Fruit fly (Drosophila melanogaster) whole organism, embryonic: ENCODE data around the gene CG2889.

Source experiments
- Abd-B ChIP-seq: fragments of 200-800 bp; sonication (Bioruptor generic); optimal IDR thresholded peaks from 2 replicates; lab custom pipeline; 2018; ENCODE audit warnings: missing biosample characterization, mild to moderate bottlenecking, missing genetic modification characterization, moderate library complexity
- Atf-2 ChIP-seq: fragments of 200-800 bp; sonication (Bioruptor generic); optimal IDR thresholded peaks from 2 replicates; lab custom pipeline; 2016; ENCODE audit warnings: missing biosample characterization, missing genetic modification characterization
- Blimp-1 ChIP-seq: fragments of 200-800 bp; sonication (Bioruptor generic); optimal IDR thresholded peaks from 3 replicates; lab custom pipeline; 2018; ENCODE audit warnings: missing biosample characterization, missing genetic modification characterization, mild to moderate bottlenecking, moderate library complexity, missing genetic modification reagents
- C15 ChIP-seq: fragments of 200-800 bp; sonication (Bioruptor generic); IDR thresholded peaks from 3 replicates; pipeline ENCODE4 v1.3.6; 2022; ENCODE audit warnings: missing biosample characterization, missing genetic modification characterization
- CG10321 ChIP-seq: fragments of 200-800 bp; sonication (Bioruptor generic); IDR thresholded peaks from 2 replicates; pipeline ENCODE4 v1.3.6; 2022; ENCODE audit warnings: missing biosample characterization, missing genetic modification characterization
- CG10462 ChIP-seq: fragments of 200-800 bp; sonication (Bioruptor generic); optimal IDR thresholded peaks from 2 replicates; lab custom pipeline; 2016; ENCODE audit warnings: missing biosample characterization, missing genetic modification characterization
- CG12299 ChIP-seq: fragments of 200-800 bp; sonication (Bioruptor generic); optimal IDR thresholded peaks from 2 replicates; lab custom pipeline; 2018; ENCODE audit warnings: missing biosample characterization, mild to moderate bottlenecking, missing genetic modification characterization
- CG1603 ChIP-seq: fragments of 200-800 bp; sonication (Bioruptor generic); optimal IDR thresholded peaks from 2 replicates; lab custom pipeline; 2019; ENCODE audit warnings: missing biosample characterization, mild to moderate bottlenecking, missing genetic modification characterization, moderate library complexity
- CG2116 ChIP-seq: fragments of 200-800 bp; sonication (Bioruptor generic); optimal IDR thresholded peaks from 3 replicates; lab custom pipeline; 2018; ENCODE audit warnings: missing biosample characterization, mild to moderate bottlenecking, missing genetic modification characterization
- CG2712 ChIP-seq: fragments of 200-800 bp; optimal IDR thresholded peaks from 3 replicates; lab custom pipeline; 2019; ENCODE audit warnings: missing biosample characterization, mild to moderate bottlenecking, missing genetic modification characterization, moderate library complexity
- CG32767 ChIP-seq: fragments of 200-800 bp; sonication (Bioruptor generic); IDR thresholded peaks from 2 replicates; pipeline ENCODE4 v1.3.6; 2022; ENCODE audit warnings: missing biosample characterization, missing genetic modification characterization
- CG33213 ChIP-seq: fragments of 200-800 bp; sonication (Bioruptor generic); optimal IDR thresholded peaks from 3 replicates; lab custom pipeline; 2016; ENCODE audit warnings: missing biosample characterization, missing genetic modification characterization
- CG34224 ChIP-seq: fragments of 200-800 bp; sonication (Bioruptor generic); IDR thresholded peaks from 3 replicates; pipeline ENCODE4 v1.3.6; 2022; ENCODE audit warnings: missing biosample characterization, missing genetic modification characterization; ENCODE audit not compliant: partially characterized antibody
- CG42726 ChIP-seq: fragments of 200-800 bp; sonication (Bioruptor generic); IDR thresholded peaks from 2 replicates; pipeline ENCODE4 v1.3.6; 2022; ENCODE audit warnings: missing biosample characterization, missing genetic modification characterization; ENCODE audit not compliant: partially characterized antibody
- CG4404 ChIP-seq: fragments of 200-800 bp; sonication (Bioruptor generic); IDR thresholded peaks from 2 replicates; pipeline ENCODE4 v1.3.6; 2022; ENCODE audit warnings: missing biosample characterization, missing genetic modification characterization
- CG6765 ChIP-seq: fragments of 200-800 bp; sonication (Bioruptor generic); optimal IDR thresholded peaks from 3 replicates; lab custom pipeline; 2017; ENCODE audit warnings: missing biosample characterization, mild to moderate bottlenecking, missing genetic modification characterization
- CkIIα-i1 ChIP-seq: fragments of 200-800 bp; sonication (Bioruptor generic); IDR thresholded peaks from 2 replicates; pipeline ENCODE4 v1.3.6; 2022; ENCODE audit warnings: missing biosample characterization, missing genetic modification characterization
- CoRest ChIP-seq: fragments of 200-800 bp; sonication (Bioruptor generic); optimal IDR thresholded peaks from 3 replicates; lab custom pipeline; 2018; ENCODE audit warnings: missing biosample characterization, mild to moderate bottlenecking, missing genetic modification characterization, moderate library complexity
- D ChIP-seq, 2 experiments: fragments of 200-800 bp in 1 of 2; fragments of >200 bp in 1 of 2; sonication (Bioruptor generic) in 1 of 2; optimal IDR thresholded peaks; 2 replicates in 1 of 2; 3 replicates in 1 of 2; lab custom pipeline; 2017; ENCODE audit warnings: mild to moderate bottlenecking in 1 of 2, missing biosample characterization in 1 of 2, missing genetic modification characterization in 1 of 2, missing genetic modification reagents in 1 of 2
- Dfd ChIP-seq, 2 experiments: fragments of >200 bp; optimal IDR thresholded peaks; 2 replicates each; lab custom pipeline; 2017; ENCODE audit warnings: missing biosample characterization in 2 of 2, missing genetic modification characterization in 2 of 2
- Max ChIP-seq: fragments of 200-800 bp; sonication (Bioruptor generic); optimal IDR thresholded peaks from 2 replicates; lab custom pipeline; 2016; ENCODE audit warnings: missing biosample characterization, mild to moderate bottlenecking, missing genetic modification characterization
- Six4 ChIP-seq: fragments of 200-800 bp; sonication (Bioruptor generic); optimal IDR thresholded peaks from 2 replicates; lab custom pipeline; 2016; ENCODE audit warnings: missing biosample characterization, missing genetic modification characterization
- Taf1 ChIP-seq: fragments of 200-800 bp; sonication (Bioruptor generic); IDR thresholded peaks from 2 replicates; pipeline ENCODE4 v1.3.6; 2022; ENCODE audit warnings: missing biosample characterization, missing genetic modification characterization
- ato ChIP-seq: fragments of 200-800 bp; sonication (Bioruptor generic); IDR thresholded peaks from 2 replicates; pipeline ENCODE4 v1.3.6; 2022; ENCODE audit warnings: missing biosample characterization, missing genetic modification characterization; ENCODE audit not compliant: partially characterized antibody
- bigmax ChIP-seq: fragments of 200-800 bp; sonication (Bioruptor generic); optimal IDR thresholded peaks from 2 replicates; lab custom pipeline; 2018; ENCODE audit warnings: missing biosample characterization, mild to moderate bottlenecking, missing genetic modification characterization
- btn ChIP-seq: fragments of 200-800 bp; sonication (Bioruptor generic); optimal IDR thresholded peaks from 2 replicates; lab custom pipeline; 2016; ENCODE audit warnings: missing biosample characterization, missing genetic modification characterization
- ci ChIP-seq: fragments of 200-800 bp; sonication (Bioruptor generic); IDR thresholded peaks from 3 replicates; pipeline ENCODE4 v1.3.6; 2022; ENCODE audit warnings: missing biosample characterization, missing genetic modification characterization
- dm ChIP-seq: fragments of 200-800 bp; sonication (Bioruptor generic); optimal IDR thresholded peaks from 3 replicates; lab custom pipeline; 2016; ENCODE audit warnings: missing biosample characterization, missing genetic modification characterization
- dysf ChIP-seq: fragments of 200-800 bp; sonication (Bioruptor generic); IDR thresholded peaks from 3 replicates; pipeline ENCODE4 v1.3.6; 2022; ENCODE audit warnings: missing biosample characterization, missing genetic modification characterization
- exex ChIP-seq: fragments of 200-800 bp; sonication (Bioruptor generic); optimal IDR thresholded peaks from 4 replicates; lab custom pipeline; 2018; ENCODE audit warnings: missing biosample characterization, mild to moderate bottlenecking, missing genetic modification characterization, moderate library complexity
- inv ChIP-seq: fragments of 200-800 bp; sonication (Bioruptor generic); IDR thresholded peaks from 2 replicates; pipeline ENCODE4 v1.3.6; 2022; ENCODE audit warnings: missing biosample characterization, missing genetic modification characterization; ENCODE audit not compliant: partially characterized antibody
- oc ChIP-seq: fragments of 200-800 bp; sonication (Bioruptor generic); optimal IDR thresholded peaks from 2 replicates; lab custom pipeline; 2018; ENCODE audit warnings: missing biosample characterization, mild to moderate bottlenecking, missing genetic modification characterization, moderate library complexity
- pfk ChIP-seq: fragments of 200-800 bp; sonication (Bioruptor generic); optimal IDR thresholded peaks from 2 replicates; lab custom pipeline; 2018; ENCODE audit warnings: missing biosample characterization, mild to moderate bottlenecking, missing genetic modification characterization, moderate library complexity
- ranshi ChIP-seq: fragments of 200-800 bp; sonication (Bioruptor generic); IDR thresholded peaks from 2 replicates; pipeline ENCODE4 v1.3.6; 2022; ENCODE audit warnings: missing biosample characterization, missing genetic modification characterization
- rib ChIP-seq: fragments of 200-800 bp; sonication (Bioruptor generic); IDR thresholded peaks from 2 replicates; pipeline ENCODE4 v1.3.6; 2022; ENCODE audit warnings: missing biosample characterization, missing genetic modification characterization
- sens ChIP-seq: fragments of 200-800 bp; sonication (Bioruptor generic); peaks from one replicate; lab custom pipeline; 2016; ENCODE audit warnings: missing biosample characterization, missing genetic modification characterization
- seq ChIP-seq: fragments of 200-800 bp; sonication (Bioruptor generic); IDR thresholded peaks from 2 replicates; pipeline ENCODE4 v1.3.6; 2022; ENCODE audit warnings: missing biosample characterization, missing genetic modification characterization
- tgo ChIP-seq: fragments of 200-800 bp; sonication (Bioruptor generic); IDR thresholded peaks from 3 replicates; pipeline ENCODE4 v1.3.6; 2022; ENCODE audit warnings: missing biosample characterization, missing genetic modification characterization
- tin ChIP-seq: fragments of 200-800 bp; sonication (Bioruptor generic); optimal IDR thresholded peaks from 3 replicates; lab custom pipeline; 2016; ENCODE audit warnings: missing biosample characterization, missing genetic modification characterization
- tna ChIP-seq: fragments of 200-800 bp; sonication (Bioruptor generic); IDR thresholded peaks from 2 replicates; pipeline ENCODE4 v1.3.6; 2022; ENCODE audit warnings: missing biosample characterization, missing genetic modification characterization; ENCODE audit not compliant: partially characterized antibody
- unc-4 ChIP-seq: fragments of 200-800 bp; sonication (Bioruptor generic); IDR thresholded peaks from 2 replicates; pipeline ENCODE4 v1.3.6; 2022; ENCODE audit warnings: missing biosample characterization, missing genetic modification characterization; ENCODE audit not compliant: partially characterized antibody
- yki ChIP-seq: fragments of >200 bp; optimal IDR thresholded peaks from 3 replicates; lab custom pipeline; 2018
- zen ChIP-seq: fragments of 200-800 bp; sonication (Bioruptor generic); optimal IDR thresholded peaks from 3 replicates; lab custom pipeline; 2018; ENCODE audit warnings: missing biosample characterization, mild to moderate bottlenecking, missing genetic modification characterization, moderate library complexity

CG2889 gene

DNA sequence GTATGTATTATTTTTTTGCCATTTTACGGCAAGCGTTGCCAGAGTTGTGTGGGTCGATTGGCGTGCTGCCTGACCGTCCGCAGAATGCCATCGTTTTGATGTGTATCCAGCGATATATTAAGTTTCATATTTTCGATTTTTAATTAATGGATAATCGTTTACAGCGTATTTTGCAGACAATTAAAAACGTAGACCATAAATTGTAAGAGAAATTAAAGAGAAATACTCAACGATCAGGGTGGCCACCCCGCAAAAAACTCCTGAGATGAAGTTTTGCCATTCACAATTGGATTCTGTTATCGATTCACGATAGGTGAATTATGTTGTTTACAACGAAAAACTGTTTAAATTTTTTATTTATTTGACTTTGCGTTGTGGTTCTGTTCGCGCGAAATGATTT is 887 bp downstream of the CG2889 start, which contains the start of gene nocte (continued):
- TF ChIP-seq ranshi (no peak), D (optimal IDR thresholded peaks at IDR 0.05; lab: Kevin White, UChicago) (no peak), D (GFP tag; optimal IDR thresholded peaks at IDR 0.05; lab: Kevin White, UChicago) (no peak), ci (GFP tag; lab: Robert Waterston, UW) (0 out of 3 replicates have a peak, but pooled peaks have one; percentile 6), Atf-2 (GFP tag; lab: Kevin White, UChicago) (no peak), tin (GFP tag; lab: Kevin White, UChicago) (peak; percentile 17), CG4404 (no peak), oc (tag; lab: Kevin White, UChicago) (no peak), CG34224 (GFP tag; lab: Robert Waterston, UW) (no peak), yki (lab: Kevin White, UChicago) (no peak), Blimp-1 (GFP tag; lab: Kevin White, UChicago) (no peak), Dfd (GFP tag; optimal IDR thresholded peaks at IDR 0.05; lab: Kevin White, UChicago) (no peak), tgo (no peak), CG2116 (GFP tag; lab: Kevin White, UChicago) (peak; percentile 88), Abd-B (GFP tag; lab: Kevin White, UChicago) (no peak), Six4 (GFP tag; lab: Kevin White, UChicago) (no peak), CG2712 (tag; lab: Kevin White, UChicago) (peak; percentile 98), Taf1 (no peak), C15 (GFP tag; lab: Robert Waterston, UW) (no peak), unc-4 (GFP tag; lab: Robert Waterston, UW) (peak; percentile 48; the same call in 1 of the 2 replicates), Max (GFP tag; lab: Kevin White, UChicago) (no peak), bigmax (GFP tag; lab: Kevin White, UChicago) (no peak), zen (tag; lab: Kevin White, UChicago) (peak; percentile 12), CkIIα-i1 (GFP tag; lab: Robert Waterston, UW) (no peak), ato (GFP tag; lab: Robert Waterston, UW) (no peak), dm (GFP tag; lab: Kevin White, UChicago) (peak; percentile 11), tna (GFP tag; lab: Robert Waterston, UW) (no peak), CG10462 (GFP tag; lab: Kevin White, UChicago) (no peak), seq (GFP tag; lab: Robert Waterston, UW) (no peak), sens (GFP tag; lab: Kevin White, UChicago) (peak; percentile 85), rib (GFP tag; lab: Robert Waterston, UW) (no peak), CG12299 (tag; lab: Kevin White, UChicago) (no peak), CG10321 (GFP tag; lab: Robert Waterston, UW) (no peak), CG32767 (GFP tag; lab: Robert Waterston, UW) (peak; percentile 87), dysf (no peak), inv (0 out of 2 replicates have a peak, but pooled peaks have one; percentile 10), CG42726 (0 out of 2 replicates have a peak, but pooled peaks have one; percentile 35), pfk (no peak), btn (no peak), CoRest (tag; lab: Kevin White, UChicago) (peak; percentile 30), exex (no peak), CG33213 (peak; percentile 1), CG6765 (GFP tag; lab: Kevin White, UChicago) (no peak), CG1603 (tag; lab: Kevin White, UChicago) (peak; percentile 54)
